In the genomic region with DNA sequence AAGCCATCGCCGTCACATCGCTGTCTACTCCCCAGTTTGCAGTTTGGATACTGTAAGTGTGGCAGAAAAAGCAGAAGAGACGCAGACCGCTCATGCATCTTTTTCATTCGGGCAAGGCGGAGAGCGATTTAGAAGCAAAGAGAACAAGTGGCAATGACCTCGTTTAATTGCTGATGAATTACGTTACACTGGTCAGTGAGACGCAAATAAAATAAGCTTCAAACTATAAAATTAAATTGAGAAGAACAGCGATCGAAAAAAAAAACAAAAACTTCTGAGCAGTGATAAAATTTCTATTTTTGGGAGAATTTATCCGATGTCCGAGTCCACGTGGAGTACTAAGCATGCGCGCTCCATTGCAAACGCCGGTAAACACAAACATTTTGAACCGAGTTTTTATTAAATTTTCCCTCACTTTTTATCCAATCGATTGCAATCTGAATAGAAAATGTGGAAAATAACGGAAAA, we compare ENCODE assay signal across 8 worm cellular contexts.
A peak's percentile ranks its signal among the peaks of the same experiment; 100 is the strongest.
TF ChIP-seq lines count a peak whose summit lies in the region.

A gene (plus strand): TSS at position 418 of the 468 bp plus-strand sequence.

TF ChIP-seq in whole organism, L1 larva, 84 proteins besides CTCF, POLR2A, EP300 and RAD21 (continues in another document):
- no peak for TF ChIP-seq pqm-1 (tag; optimal IDR thresholded peaks at IDR 0.05; lab: Kevin White, UChicago)
- peak; percentile 64 for TF ChIP-seq nhr-47 (tag; optimal IDR thresholded peaks at IDR 0.05; lab: Kevin White, UChicago)
- peak; percentile 45 for TF ChIP-seq nhr-19 (GFP tag; conservative IDR thresholded peaks at IDR 0.05; lab: Robert Waterston, UW)
- TF ChIP-seq lin-35 (GFP tag; optimal IDR thresholded peaks at IDR 0.05; lab: Kevin White, UChicago), result peak; percentile 77 to 87
- no peak for TF ChIP-seq Y116A8C.19 (tag; optimal IDR thresholded peaks at IDR 0.05; lab: Kevin White, UChicago; ENCODE audit: borderline replicate concordance)
- TF ChIP-seq tbx-2 (tag; optimal IDR thresholded peaks at IDR 0.05; lab: Kevin White, UChicago), result peak; percentile 49
- TF ChIP-seq pag-3 (tag; optimal IDR thresholded peaks at IDR 0.05; lab: Kevin White, UChicago; ENCODE audit: borderline replicate concordance, insufficient read depth), result no peak
- TF ChIP-seq egl-13 (tag; optimal IDR thresholded peaks at IDR 0.05; lab: Kevin White, UChicago), result peak; percentile 0
- peak; percentile 64 for TF ChIP-seq xbp-1 (tag; optimal IDR thresholded peaks at IDR 0.05; lab: Kevin White, UChicago)
- TF ChIP-seq vab-15 (tag; optimal IDR thresholded peaks at IDR 0.05; lab: Kevin White, UChicago), result peak; percentile 52

TF ChIP-seq in whole organism, L2 larva, 48 proteins besides CTCF, POLR2A, EP300 and RAD21 (continues in another document):
- peak; percentile 16 to 37 for TF ChIP-seq mdl-1 (tag; optimal IDR thresholded peaks at IDR 0.05; lab: Kevin White, UChicago)
- TF ChIP-seq nhr-129 (tag; optimal IDR thresholded peaks at IDR 0.05; lab: Kevin White, UChicago), result peak; percentile 89
- TF ChIP-seq ceh-16 (tag; optimal IDR thresholded peaks at IDR 0.05; lab: Kevin White, UChicago), result no peak
- TF ChIP-seq elt-3 (tag; optimal IDR thresholded peaks at IDR 0.05; lab: Kevin White, UChicago), result no peak
- no peak for TF ChIP-seq R02D3.7 (tag; optimal IDR thresholded peaks at IDR 0.05; lab: Kevin White, UChicago)
- no peak for TF ChIP-seq dmd-4 (tag; optimal IDR thresholded peaks at IDR 0.05; lab: Kevin White, UChicago)
- peak; percentile 52 for TF ChIP-seq gmeb-1 (tag; optimal IDR thresholded peaks at IDR 0.05; lab: Kevin White, UChicago)
- peak; percentile 79 to 97 for TF ChIP-seq lsy-2 (tag; optimal IDR thresholded peaks at IDR 0.05; lab: Kevin White, UChicago)
- TF ChIP-seq peb-1 (tag; optimal IDR thresholded peaks at IDR 0.05; lab: Kevin White, UChicago), result no peak
- peak; percentile 55 for TF ChIP-seq fos-1 (tag; optimal IDR thresholded peaks at IDR 0.05; lab: Kevin White, UChicago)
- no peak for TF ChIP-seq skn-1 (tag; optimal IDR thresholded peaks at IDR 0.05; lab: Kevin White, UChicago)

TF ChIP-seq in whole organism, L3 larva, 47 proteins besides CTCF, POLR2A, EP300 and RAD21 (continues in another document):
- TF ChIP-seq zag-1 (tag; optimal IDR thresholded peaks at IDR 0.05; lab: Kevin White, UChicago) (no peak), egl-5 (tag; optimal IDR thresholded peaks at IDR 0.05; lab: Kevin White, UChicago) (peak; percentile 73), tbx-2 (tag; optimal IDR thresholded peaks at IDR 0.05; lab: Kevin White, UChicago) (peak; percentile 3), skn-1 (tag; optimal IDR thresholded peaks at IDR 0.05; lab: Kevin White, UChicago) (peak; percentile 19), nfya-1 (tag; optimal IDR thresholded peaks at IDR 0.05; lab: Kevin White, UChicago; ENCODE audit: insufficient read depth) (peak; percentile 88), nhr-28 (tag; optimal IDR thresholded peaks at IDR 0.05; lab: Kevin White, UChicago) (no peak), ceh-82 (tag; optimal IDR thresholded peaks at IDR 0.05; lab: Kevin White, UChicago) (no peak), nhr-11 (tag; optimal IDR thresholded peaks at IDR 0.05; lab: Kevin White, UChicago) (no peak), pha-4 (tag; optimal IDR thresholded peaks at IDR 0.05; lab: Kevin White, UChicago) (peak; percentile 55), lsy-12 (tag; optimal IDR thresholded peaks at IDR 0.05; lab: Kevin White, UChicago) (peak; percentile 70), fkh-10 (GFP tag; optimal IDR thresholded peaks at IDR 0.05; lab: Kevin White, UChicago) (peak; percentile 4)

TF ChIP-seq in whole organism, L4 larva, 104 proteins besides CTCF, POLR2A, EP300 and RAD21 (continues in another document):
- TF ChIP-seq lsy-2 (tag; optimal IDR thresholded peaks at IDR 0.05; lab: Kevin White, UChicago), result peak; percentile 79 to 97
- no peak for TF ChIP-seq zfp-3 (GFP tag; conservative IDR thresholded peaks at IDR 0.05; lab: Robert Waterston, UW)
- TF ChIP-seq Y48G9A.11 (GFP tag; IDR thresholded peaks at IDR 0.05; lab: Robert Waterston, UW), result no peak
- TF ChIP-seq unc-62 (GFP tag; optimal IDR thresholded peaks at IDR 0.05 in 1 of 2; lab: Kevin White, UChicago), result peak in 1 of 2 experiments; percentile 98
- TF ChIP-seq unc-62 (tag; optimal IDR thresholded peaks at IDR 0.05; lab: Kevin White, UChicago), result no peak
- 0 out of 2 replicates have a peak, but pooled peaks have one; percentile 38 for TF ChIP-seq arid-1 (GFP tag; conservative IDR thresholded peaks at IDR 0.05; lab: Robert Waterston, UW)
- no peak for TF ChIP-seq ZK337.2 (GFP tag; IDR thresholded peaks at IDR 0.05; lab: Robert Waterston, UW)
- TF ChIP-seq mxl-3 (GFP tag; optimal IDR thresholded peaks at IDR 0.05; lab: Kevin White, UChicago), result peak; percentile 88
- TF ChIP-seq daf-8 (GFP tag; IDR thresholded peaks at IDR 0.05; lab: Robert Waterston, UW), result no peak
- TF ChIP-seq nhr-11 (tag; optimal IDR thresholded peaks at IDR 0.05; lab: Kevin White, UChicago), result peak; percentile 36
- no peak for TF ChIP-seq ces-1 (GFP tag; optimal IDR thresholded peaks at IDR 0.05; lab: Kevin White, UChicago)

TF ChIP-seq in whole organism, late embryonic, 69 proteins besides CTCF, POLR2A, EP300 and RAD21 (continues in another document):
- no peak for TF ChIP-seq hlh-8 (tag; optimal IDR thresholded peaks at IDR 0.05; lab: Kevin White, UChicago)
- no peak for TF ChIP-seq nhr-232 (tag; optimal IDR thresholded peaks at IDR 0.05; lab: Kevin White, UChicago)
- TF ChIP-seq dve-1 (tag; optimal IDR thresholded peaks at IDR 0.05; lab: Kevin White, UChicago), result no peak
- peak; percentile 64 for TF ChIP-seq ceh-31 (tag; optimal IDR thresholded peaks at IDR 0.05; lab: Kevin White, UChicago)
- TF ChIP-seq ztf-16 (tag; optimal IDR thresholded peaks at IDR 0.05; lab: Kevin White, UChicago), result no peak
- TF ChIP-seq ets-4 (tag; optimal IDR thresholded peaks at IDR 0.05; lab: Kevin White, UChicago), result no peak
- TF ChIP-seq syd-9 (tag; optimal IDR thresholded peaks at IDR 0.05; lab: Kevin White, UChicago), result peak; percentile 6
- no peak for TF ChIP-seq ceh-9 (tag; optimal IDR thresholded peaks at IDR 0.05; lab: Kevin White, UChicago)
- no peak for TF ChIP-seq pat-9 (tag; optimal IDR thresholded peaks at IDR 0.05; lab: Kevin White, UChicago)
- peak; percentile 29 for TF ChIP-seq ceh-18 (tag; optimal IDR thresholded peaks at IDR 0.05; lab: Kevin White, UChicago)
- TF ChIP-seq pros-1 (tag; optimal IDR thresholded peaks at IDR 0.05; lab: Kevin White, UChicago), result no peak
- no peak for TF ChIP-seq ceh-34 (tag; optimal IDR thresholded peaks at IDR 0.05; lab: Kevin White, UChicago)

TF ChIP-seq in whole organism, midembryonic, 9 proteins besides CTCF, POLR2A, EP300 and RAD21:
- TF ChIP-seq ztf-29 (GFP tag; IDR thresholded peaks at IDR 0.05; lab: Robert Waterston, UW) (0 out of 2 replicates have a peak, but pooled peaks have one; percentile 44), flt-1 (GFP tag; IDR thresholded peaks at IDR 0.05; lab: Robert Waterston, UW) (no peak), ref-1 (GFP tag; conservative IDR thresholded peaks at IDR 0.05; lab: Robert Waterston, UW) (no peak), cog-1 (tag; optimal IDR thresholded peaks at IDR 0.05; lab: Kevin White, UChicago) (peak; percentile 58)

TF ChIP-seq in whole organism, mixed stage, embryonic, 35 proteins besides CTCF, POLR2A, EP300 and RAD21 (continues in another document):
- TF ChIP-seq snpc-4 (tag; optimal IDR thresholded peaks at IDR 0.05; lab: Kevin White, UChicago), result no peak
- no peak for TF ChIP-seq unc-120 (tag; optimal IDR thresholded peaks at IDR 0.05; lab: Kevin White, UChicago; ENCODE audit: poor library complexity, severe bottlenecking)
- no peak for TF ChIP-seq nhr-12 (tag; optimal IDR thresholded peaks at IDR 0.05; lab: Kevin White, UChicago)
- no peak for TF ChIP-seq elt-3 (tag; optimal IDR thresholded peaks at IDR 0.05; lab: Kevin White, UChicago)
- TF ChIP-seq ceh-43 (GFP tag; optimal IDR thresholded peaks at IDR 0.05; lab: Kevin White, UChicago), result no peak
- no peak for TF ChIP-seq tbx-8 (GFP tag; optimal IDR thresholded peaks at IDR 0.05; lab: Kevin White, UChicago)
- TF ChIP-seq lin-13 (tag; optimal IDR thresholded peaks at IDR 0.05; lab: Kevin White, UChicago), result no peak
- TF ChIP-seq unc-62 (GFP tag; optimal IDR thresholded peaks at IDR 0.05; lab: Kevin White, UChicago), result no peak
- no peak for TF ChIP-seq pha-4 (tag; optimal IDR thresholded peaks at IDR 0.05; lab: Kevin White, UChicago)
- TF ChIP-seq ceh-83 (GFP tag; optimal IDR thresholded peaks at IDR 0.05; lab: Kevin White, UChicago), result no peak
- no peak for TF ChIP-seq cnd-1 (tag; optimal IDR thresholded peaks at IDR 0.05; lab: Kevin White, UChicago)
- peak; percentile 11 for TF ChIP-seq drap-1 (GFP tag; optimal IDR thresholded peaks at IDR 0.05; lab: Kevin White, UChicago)
- no peak for TF ChIP-seq sptf-1 (tag; optimal IDR thresholded peaks at IDR 0.05; lab: Kevin White, UChicago)
- no peak for TF ChIP-seq ztf-11 (tag; optimal IDR thresholded peaks at IDR 0.05; lab: Kevin White, UChicago)
- TF ChIP-seq hlh-1 (tag; optimal IDR thresholded peaks at IDR 0.05; lab: Kevin White, UChicago), result peak; percentile 27
- peak; percentile 77 for TF ChIP-seq mls-2 (tag; optimal IDR thresholded peaks at IDR 0.05; lab: Kevin White, UChicago)

TF ChIP-seq in whole organism, young adult, 124 proteins besides CTCF, POLR2A, EP300 and RAD21 (continues in another document):
- TF ChIP-seq lir-1 (GFP tag; conservative IDR thresholded peaks at IDR 0.05; lab: Robert Waterston, UW), result no peak
- no peak for TF ChIP-seq snpc-4 (GFP tag; optimal IDR thresholded peaks at IDR 0.05; lab: Kevin White, UChicago)
- TF ChIP-seq snpc-4 (tag; optimal IDR thresholded peaks at IDR 0.05; lab: Kevin White, UChicago), result peak in 1 of 4 experiments; percentile 20
- TF ChIP-seq ztf-18 (tag; optimal IDR thresholded peaks at IDR 0.05; lab: Kevin White, UChicago), result peak; percentile 30
- no peak for TF ChIP-seq T07F8.4 (tag; optimal IDR thresholded peaks at IDR 0.05; lab: Kevin White, UChicago)
- TF ChIP-seq efl-1 (GFP tag; optimal IDR thresholded peaks at IDR 0.05; lab: Kevin White, UChicago), result peak; percentile 28
- peak; percentile 21 for TF ChIP-seq somi-1 (GFP tag; optimal IDR thresholded peaks at IDR 0.05; lab: Kevin White, UChicago)
- peak; percentile 74 for TF ChIP-seq K12H6.12 (tag; optimal IDR thresholded peaks at IDR 0.05; lab: Kevin White, UChicago)
- no peak for TF ChIP-seq nfya-2 (GFP tag; IDR thresholded peaks at IDR 0.05; lab: Robert Waterston, UW)
- TF ChIP-seq lin-35 (GFP tag; optimal IDR thresholded peaks at IDR 0.05; lab: Kevin White, UChicago), result peak in 1 of 3 experiments; percentile 46
- TF ChIP-seq him-1 (tag; optimal IDR thresholded peaks at IDR 0.05; lab: Kevin White, UChicago), result no peak
- TF ChIP-seq F33H1.4 (GFP tag; IDR thresholded peaks at IDR 0.05; lab: Robert Waterston, UW), result no peak
- peak; percentile 69 for TF ChIP-seq nhr-80 (tag; optimal IDR thresholded peaks at IDR 0.05; lab: Kevin White, UChicago)
- peak; percentile 27 for TF ChIP-seq lsl-1 (GFP tag; optimal IDR thresholded peaks at IDR 0.05; lab: Kevin White, UChicago)
- TF ChIP-seq B0336.3 (GFP tag; IDR thresholded peaks at IDR 0.05; lab: Robert Waterston, UW), result no peak
- peak; percentile 48 for TF ChIP-seq F23B12.7 (tag; optimal IDR thresholded peaks at IDR 0.05; lab: Kevin White, UChicago; ENCODE audit: insufficient read depth)
- TF ChIP-seq attf-5 (GFP tag; optimal IDR thresholded peaks at IDR 0.05; lab: Kevin White, UChicago), result peak; percentile 79
- no peak for TF ChIP-seq aptf-2 (GFP tag; conservative IDR thresholded peaks at IDR 0.05; lab: Robert Waterston, UW)
